Fruit fly (Drosophila melanogaster): Measurements from ENCODE around the gene CG42680.
A peak's percentile ranks its signal among the peaks of the same experiment; 100 is the strongest.

Gene CG42680

DNA sequence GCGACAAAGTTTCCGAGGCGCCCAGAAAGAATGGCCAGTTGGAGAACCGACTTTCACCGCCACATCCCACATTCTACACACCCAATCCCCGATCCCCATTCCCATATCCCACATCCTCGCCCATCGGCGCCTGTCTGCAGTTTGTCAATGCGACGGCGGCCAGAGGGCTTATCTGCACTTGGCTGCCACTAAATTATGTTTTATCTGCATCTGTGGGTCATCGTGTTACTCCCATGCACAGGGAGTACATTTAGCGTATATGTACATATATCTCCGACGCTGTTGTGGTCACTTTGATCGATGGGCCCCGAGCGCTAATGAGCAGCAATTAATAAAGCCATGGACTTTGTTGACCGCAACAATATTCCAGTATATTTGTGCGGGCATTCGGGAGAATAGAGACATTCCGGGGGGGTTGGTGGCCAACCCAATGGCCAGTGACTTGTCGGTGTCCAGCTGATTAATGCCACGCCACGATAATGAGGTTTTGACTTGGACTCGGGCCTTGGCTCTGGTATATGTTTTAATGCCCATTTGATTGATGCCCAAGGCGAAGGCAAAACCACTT lies 47.4 kb downstream of the CG42680 start:
- peak; percentile 85 for TF ChIP-seq noc (tag; optimal IDR thresholded peaks at IDR 0.05)

DNA sequence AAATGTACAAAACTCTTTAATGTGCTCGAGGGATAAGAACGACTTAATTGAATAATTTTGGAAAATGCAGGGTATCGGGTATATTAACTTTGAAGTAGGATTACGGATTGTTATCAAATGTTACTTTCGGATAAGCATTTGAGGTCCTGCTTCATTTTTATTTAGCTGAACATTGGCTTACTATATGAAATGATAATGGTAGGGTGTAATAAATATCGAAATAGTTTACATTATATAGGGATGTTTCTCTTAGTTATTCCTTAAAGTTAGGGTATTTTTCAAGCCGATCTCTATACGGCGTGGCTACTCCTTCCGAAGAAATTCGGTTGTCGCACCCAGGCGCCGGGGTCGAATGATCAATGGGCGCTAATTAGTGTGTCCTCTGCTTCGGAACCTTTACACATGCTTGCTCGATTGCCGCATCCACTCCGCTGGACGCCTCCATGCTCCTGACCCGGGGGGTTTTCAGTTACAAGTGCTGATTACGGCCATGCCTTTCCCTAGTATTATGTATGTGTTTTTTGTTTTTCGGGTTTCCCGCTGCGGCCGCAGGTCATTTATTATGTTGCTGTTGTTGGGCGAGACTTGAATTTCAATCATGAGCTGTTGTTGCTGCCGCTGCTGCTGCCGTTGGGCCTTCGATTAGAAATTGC lies 48.0 kb downstream of the CG42680 start:
- TF ChIP-seq noc (tag; optimal IDR thresholded peaks at IDR 0.05) = no peak

- no peak for TF ChIP-seq noc (tag; optimal IDR thresholded peaks at IDR 0.05)
Observed at dm6 chr2L:14538853-14539358, 49.1 kb downstream of the CG42680 start.

Measured in whole organism, larva.